Worm (Caenorhabditis elegans) whole organism, early embryonic: ENCODE measurements around the gene Y42G9A.1.

Experiments
- B0310.2 ChIP-seq: sonication (generic microtip); optimal IDR thresholded peaks from 2 replicates; lab custom pipeline; 2016; ENCODE audit warnings: mild to moderate bottlenecking, missing genetic modification characterization, missing compliant biosample characterization
- ama-1 ChIP-seq: fragments of 150-350 bp; optimal IDR thresholded peaks from 2 replicates; lab custom pipeline; 2014
- ceh-13 ChIP-seq: fragments of 200-800 bp; sonication (Bioruptor generic); optimal IDR thresholded peaks from 2 replicates; lab custom pipeline; 2018; ENCODE audit warnings: mild to moderate bottlenecking, missing genetic modification characterization, missing compliant biosample characterization
- ceh-36 ChIP-seq: sonication (generic microtip); optimal IDR thresholded peaks from 2 replicates; lab custom pipeline; 2016; ENCODE audit warnings: missing genetic modification characterization, inconsistent platforms, missing compliant biosample characterization
- flt-1 ChIP-seq: fragments of 200-800 bp; sonication (Bioruptor generic); IDR thresholded peaks from 2 replicates; pipeline ENCODE4 v1.3.6; 2022; ENCODE audit warnings: missing genetic modification characterization, missing compliant biosample characterization
- hmbx-1 ChIP-seq: sonication (generic microtip); optimal IDR thresholded peaks from 2 replicates; lab custom pipeline; 2016; ENCODE audit warnings: mild to moderate bottlenecking, missing genetic modification characterization, missing compliant biosample characterization
- hmg-4 ChIP-seq: fragments of 200-800 bp; sonication (Bioruptor generic); optimal IDR thresholded peaks from 2 replicates; lab custom pipeline; 2018; ENCODE audit warnings: mild to moderate bottlenecking, missing genetic modification characterization, missing compliant biosample characterization
- hnd-1 ChIP-seq: sonication (generic microtip); optimal IDR thresholded peaks from 2 replicates; lab custom pipeline; 2016; ENCODE audit warnings: missing genetic modification characterization, missing compliant biosample characterization
- scrt-1 ChIP-seq: fragments of 200-800 bp; sonication (Bioruptor generic); IDR thresholded peaks from 2 replicates; pipeline ENCODE4 v1.3.6; 2022; ENCODE audit warnings: missing genetic modification characterization, missing compliant biosample characterization
- sea-1 ChIP-seq: fragments of 200-800 bp; sonication (Bioruptor generic); conservative IDR thresholded peaks from 2 replicates; pipeline ENCODE4 v1.3.6; 2022; ENCODE audit warnings: missing genetic modification characterization, missing compliant biosample characterization
- tbx-11 ChIP-seq: fragments of 200-800 bp; sonication (Bioruptor generic); IDR thresholded peaks from 2 replicates; pipeline ENCODE4 v1.3.6; 2022; ENCODE audit warnings: missing genetic modification characterization, missing compliant biosample characterization
- tbx-37 ChIP-seq: fragments of 200-800 bp; sonication (Bioruptor generic); conservative IDR thresholded peaks from 2 replicates; pipeline ENCODE4 v1.3.6; 2022; ENCODE audit warnings: missing genetic modification reagents, missing genetic modification characterization, missing compliant biosample characterization
- tra-4 ChIP-seq: sonication (generic microtip); optimal IDR thresholded peaks from 2 replicates; lab custom pipeline; 2017; ENCODE audit warnings: missing genetic modification characterization, missing compliant biosample characterization

ce11 chrIII:6183118-6183517 lies 33.4 kb downstream of the Y42G9A.1 start, which contains the start of gene nas-28:
- TF ChIP-seq ama-1 (no peak), flt-1 (GFP tag; lab: Robert Waterston, UW) (no peak), tbx-11 (GFP tag; lab: Robert Waterston, UW) (no peak), sea-1 (GFP tag; lab: Robert Waterston, UW) (no peak), hmg-4 (GFP tag; lab: Kevin White, UChicago) (no peak), ceh-36 (tag; lab: Kevin White, UChicago) (no peak), tbx-37 (GFP tag; lab: Robert Waterston, UW) (no peak), scrt-1 (no peak), hmbx-1 (tag; lab: Kevin White, UChicago) (no peak), hnd-1 (tag; lab: Kevin White, UChicago) (no peak), ceh-13 (GFP tag; lab: Kevin White, UChicago) (no peak), B0310.2 (tag; lab: Kevin White, UChicago) (no peak), tra-4 (tag; lab: Kevin White, UChicago) (no peak)
